Worm (Caenorhabditis elegans) whole organism, young adult: ENCODE measurements around the gene rab-7.
A peak's percentile ranks its signal among the peaks of the same experiment; 100 is the strongest.

Experiments
- B0336.3 ChIP-seq: fragments of 200-800 bp; sonication (Bioruptor generic); IDR thresholded peaks from 2 replicates; pipeline ENCODE4 v1.3.6; 2022; ENCODE audit warnings: missing genetic modification characterization, missing compliant biosample characterization
- C17E4.6 ChIP-seq: fragments of 200-800 bp; sonication (Bioruptor generic); IDR thresholded peaks from 2 replicates; pipeline ENCODE4 v1.3.6; 2022; ENCODE audit warnings: missing genetic modification reagents, missing genetic modification characterization, missing compliant biosample characterization
- D2030.7 ChIP-seq: fragments of 200-800 bp; sonication (Bioruptor generic); IDR thresholded peaks from 2 replicates; pipeline ENCODE4 v1.3.6; 2022; ENCODE audit warnings: missing genetic modification reagents, missing genetic modification characterization, missing compliant biosample characterization
- F33H1.4 ChIP-seq: fragments of 200-800 bp; sonication (Bioruptor generic); IDR thresholded peaks from 2 replicates; pipeline ENCODE4 v1.3.6; 2022; ENCODE audit warnings: missing genetic modification reagents, missing genetic modification characterization, missing compliant biosample characterization
- F37B4.10 ChIP-seq: fragments of 200-800 bp; sonication (Bioruptor generic); IDR thresholded peaks from 2 replicates; pipeline ENCODE4 v1.3.6; 2022; ENCODE audit warnings: missing genetic modification characterization, missing compliant biosample characterization
- K12H6.12 ChIP-seq: fragments of 200-800 bp; sonication (Bioruptor generic); optimal IDR thresholded peaks from 2 replicates; lab custom pipeline; 2018; ENCODE audit warnings: mild to moderate bottlenecking, missing genetic modification characterization, missing compliant biosample characterization
- Y53G8AR.9 ChIP-seq: fragments of 200-800 bp; sonication (Bioruptor generic); conservative IDR thresholded peaks from 2 replicates; pipeline ENCODE4 v1.3.6; 2022; ENCODE audit warnings: missing genetic modification reagents, missing genetic modification characterization, missing compliant biosample characterization
- akir-1 ChIP-seq: fragments of 200-800 bp; sonication (Bioruptor generic); optimal IDR thresholded peaks from 2 replicates; lab custom pipeline; 2018; ENCODE audit warnings: mild to moderate bottlenecking, missing genetic modification characterization, moderate library complexity, missing compliant biosample characterization
- ama-1 ChIP-seq, 3 experiments: fragments of 150-350 bp in 1 of 3; sonication (generic microtip) in 2 of 3; optimal IDR thresholded peaks; 2 replicates each; lab custom pipeline; 2014 to 2018; ENCODE audit warnings: missing biosample characterization in 2 of 3, missing genetic modification characterization in 2 of 3, missing genetic modification reagents in 2 of 3
- aptf-2 ChIP-seq: fragments of 200-800 bp; sonication (Bioruptor generic); conservative IDR thresholded peaks from 2 replicates; pipeline ENCODE4 v1.3.6; 2022; ENCODE audit warnings: missing genetic modification reagents, missing genetic modification characterization, missing compliant biosample characterization
- atf-7 ChIP-seq: sonication (generic microtip); optimal IDR thresholded peaks from 2 replicates; lab custom pipeline; 2017; ENCODE audit warnings: mild to moderate bottlenecking, missing genetic modification characterization, missing compliant biosample characterization
- attf-6 ChIP-seq: fragments of 200-800 bp; sonication (Bioruptor generic); IDR thresholded peaks from 2 replicates; pipeline ENCODE4 v1.3.6; 2022; ENCODE audit warnings: missing genetic modification reagents, missing genetic modification characterization, missing compliant biosample characterization
- ccch-3 ChIP-seq: fragments of 200-800 bp; sonication (Bioruptor generic); optimal IDR thresholded peaks from 2 replicates; lab custom pipeline; 2018; ENCODE audit warnings: mild to moderate bottlenecking, missing genetic modification characterization, missing compliant biosample characterization
- cebp-1 ChIP-seq, 2 experiments: fragments of 200-800 bp in 1 of 2; sonication (Bioruptor generic) in 1 of 2; sonication (generic microtip) in 1 of 2; IDR thresholded peaks in 1 of 2; optimal IDR thresholded peaks in 1 of 2; 2 replicates each; pipeline versions ENCODE4 v1.3.6 to Lab custom; 2017 to 2022; ENCODE audit warnings: missing compliant biosample characterization in 2 of 2, missing genetic modification characterization in 2 of 2, mild to moderate bottlenecking in 1 of 2, missing genetic modification reagents in 1 of 2, moderate library complexity in 1 of 2
- dox-1 ChIP-seq: fragments of 200-800 bp; sonication (Bioruptor generic); IDR thresholded peaks from 2 replicates; pipeline ENCODE4 v1.3.6; 2022; ENCODE audit warnings: missing genetic modification reagents, missing genetic modification characterization, missing compliant biosample characterization
- dpff-1 ChIP-seq: sonication (generic microtip); optimal IDR thresholded peaks from 2 replicates; lab custom pipeline; 2017; ENCODE audit warnings: mild to moderate bottlenecking, missing genetic modification characterization, missing compliant biosample characterization
- dpl-1 ChIP-seq: fragments of 150-350 bp; optimal IDR thresholded peaks from 2 replicates; lab custom pipeline; 2014; ENCODE audit warnings: missing biosample characterization, missing genetic modification reagents, missing genetic modification characterization
- efl-1 ChIP-seq: fragments of 150-350 bp; optimal IDR thresholded peaks from 2 replicates; lab custom pipeline; 2014; ENCODE audit warnings: missing biosample characterization, missing genetic modification reagents, missing genetic modification characterization
- egl-18 ChIP-seq: fragments of 200-800 bp; sonication (Bioruptor generic); IDR thresholded peaks from 2 replicates; pipeline ENCODE4 v1.3.6; 2022; ENCODE audit warnings: missing genetic modification reagents, missing genetic modification characterization, missing compliant biosample characterization
- egl-44 ChIP-seq: fragments of 200-800 bp; sonication (Bioruptor generic); IDR thresholded peaks from 2 replicates; pipeline ENCODE4 v1.3.6; 2022; ENCODE audit warnings: missing genetic modification reagents, missing genetic modification characterization, missing compliant biosample characterization
- ets-4 ChIP-seq: fragments of 200-800 bp; sonication (Bioruptor generic); optimal IDR thresholded peaks from 2 replicates; lab custom pipeline; 2018; ENCODE audit warnings: mild to moderate bottlenecking, missing genetic modification characterization, missing compliant biosample characterization
- fkh-3 ChIP-seq: sonication (generic microtip); optimal IDR thresholded peaks from 2 replicates; lab custom pipeline; 2016; ENCODE audit warnings: mild to moderate bottlenecking, missing genetic modification characterization, missing compliant biosample characterization
- gei-17 ChIP-seq: fragments of 200-800 bp; sonication (Bioruptor generic); optimal IDR thresholded peaks from 2 replicates; lab custom pipeline; 2018; ENCODE audit warnings: mild to moderate bottlenecking, missing genetic modification characterization, missing compliant biosample characterization
- hlh-26 ChIP-seq: fragments of 200-800 bp; sonication (Bioruptor generic); conservative IDR thresholded peaks from 2 replicates; pipeline ENCODE4 v1.3.6; 2022; ENCODE audit warnings: missing genetic modification reagents, missing genetic modification characterization, missing compliant biosample characterization
- hrde-1 ChIP-seq: sonication (generic microtip); optimal IDR thresholded peaks from 2 replicates; lab custom pipeline; 2016; ENCODE audit warnings: missing genetic modification characterization, mild to moderate bottlenecking, missing compliant biosample characterization, moderate library complexity, missing genotype, missing genetic modification reagents, borderline replicate concordance
- hsf-1 ChIP-seq: fragments of 200-800 bp; sonication (Bioruptor generic); IDR thresholded peaks from 2 replicates; pipeline ENCODE4 v1.3.6; 2022; ENCODE audit warnings: missing genetic modification reagents, missing genetic modification characterization, missing compliant biosample characterization
- lin-26 ChIP-seq: fragments of 200-800 bp; sonication (Bioruptor generic); IDR thresholded peaks from 2 replicates; pipeline ENCODE4 v1.3.6; 2022; ENCODE audit warnings: missing genetic modification reagents, missing genetic modification characterization, missing compliant biosample characterization
- lin-54 ChIP-seq: fragments of 200-800 bp; sonication (Bioruptor generic); optimal IDR thresholded peaks from 2 replicates; lab custom pipeline; 2018; ENCODE audit warnings: mild to moderate bottlenecking, missing genetic modification characterization, missing compliant biosample characterization
- lsy-27 ChIP-seq: sonication (generic microtip); optimal IDR thresholded peaks from 2 replicates; lab custom pipeline; 2017; ENCODE audit warnings: missing genetic modification characterization, mild to moderate bottlenecking, missing compliant biosample characterization, antibody characterized with exemption, missing genotype, borderline replicate concordance; ENCODE audit not compliant: insufficient read depth
- madf-8 ChIP-seq: fragments of 200-800 bp; sonication (Bioruptor generic); conservative IDR thresholded peaks from 2 replicates; pipeline ENCODE4 v1.3.6; 2022; ENCODE audit warnings: missing genetic modification reagents, missing genetic modification characterization, missing compliant biosample characterization
- nfyb-1 ChIP-seq: fragments of 200-800 bp; sonication (Bioruptor generic); IDR thresholded peaks from 2 replicates; pipeline ENCODE4 v1.3.6; 2022; ENCODE audit warnings: missing genetic modification reagents, missing genetic modification characterization, missing compliant biosample characterization
- nhr-120 ChIP-seq: fragments of 200-800 bp; sonication (Bioruptor generic); IDR thresholded peaks from 2 replicates; pipeline ENCODE4 v1.3.6; 2022; ENCODE audit warnings: missing genetic modification characterization, missing compliant biosample characterization
- nhr-179 ChIP-seq: sonication (generic microtip); optimal IDR thresholded peaks from 2 replicates; lab custom pipeline; 2016; ENCODE audit warnings: mild to moderate bottlenecking, missing genetic modification characterization, missing compliant biosample characterization
- nhr-80 ChIP-seq: sonication (generic microtip); optimal IDR thresholded peaks from 2 replicates; lab custom pipeline; 2016; ENCODE audit warnings: missing genetic modification characterization, missing compliant biosample characterization
- nhr-90 ChIP-seq: sonication (generic microtip); optimal IDR thresholded peaks from 2 replicates; lab custom pipeline; 2016; ENCODE audit warnings: missing genotype, mild to moderate bottlenecking, missing genetic modification characterization, missing compliant biosample characterization
- pbrm-1 ChIP-seq: fragments of 200-800 bp; sonication (Bioruptor generic); IDR thresholded peaks from 2 replicates; pipeline ENCODE4 v1.3.6; 2022; ENCODE audit warnings: missing genetic modification reagents, missing genetic modification characterization, missing compliant biosample characterization
- rec-8 ChIP-seq, 2 experiments: sonication (generic microtip); optimal IDR thresholded peaks; 2 replicates each; lab custom pipeline; 2016; ENCODE audit warnings: mild to moderate bottlenecking in 2 of 2, missing genetic modification characterization in 2 of 2, missing genetic modification reagents in 2 of 2, missing genotype in 2 of 2, missing biosample characterization in 1 of 2, missing compliant biosample characterization in 1 of 2, moderate library complexity in 1 of 2
- repo-1 ChIP-seq: sonication (generic microtip); optimal IDR thresholded peaks from 2 replicates; lab custom pipeline; 2017; ENCODE audit warnings: mild to moderate bottlenecking, missing genetic modification characterization, missing compliant biosample characterization
- snpc-1.3 ChIP-seq: sonication (generic microtip); optimal IDR thresholded peaks from 2 replicates; lab custom pipeline; 2017; ENCODE audit warnings: missing genetic modification characterization, mild to moderate bottlenecking, missing compliant biosample characterization, antibody characterized with exemption, moderate library complexity, missing genotype, missing genetic modification reagents; ENCODE audit not compliant: insufficient read depth
- sptf-2 ChIP-seq: fragments of 200-800 bp; sonication (Bioruptor generic); optimal IDR thresholded peaks from 2 replicates; lab custom pipeline; 2018; ENCODE audit warnings: mild to moderate bottlenecking, missing genetic modification characterization, missing compliant biosample characterization
- zim-3 ChIP-seq: sonication (generic microtip); optimal IDR thresholded peaks from 2 replicates; lab custom pipeline; 2017; ENCODE audit warnings: mild to moderate bottlenecking, missing genetic modification characterization, moderate library complexity, missing compliant biosample characterization
- ztf-25 ChIP-seq: fragments of 200-800 bp; sonication (Bioruptor generic); IDR thresholded peaks from 2 replicates; pipeline ENCODE4 v1.3.6; 2022; ENCODE audit warnings: missing genetic modification reagents, missing genetic modification characterization, missing compliant biosample characterization
- ztf-3 ChIP-seq: fragments of 200-800 bp; sonication (Bioruptor generic); optimal IDR thresholded peaks from 2 replicates; lab custom pipeline; 2018; ENCODE audit warnings: mild to moderate bottlenecking, missing genetic modification characterization, missing compliant biosample characterization
- ztf-6 ChIP-seq: fragments of 200-800 bp; sonication (Bioruptor generic); IDR thresholded peaks from 2 replicates; pipeline ENCODE4 v1.3.6; 2022; ENCODE audit warnings: missing genetic modification reagents, missing genetic modification characterization, missing compliant biosample characterization

Gene rab-7

ce11 chrII:11968275-11968674 is 1.5 kb upstream of the rab-7 start, which contains the start of gene mex-1 (continued):
- no peak for TF ChIP-seq nhr-179
- TF ChIP-seq F37B4.10 (GFP tag; lab: Robert Waterston, UW): 0 out of 2 replicates have a peak, but pooled peaks have one; percentile 32
- peak; percentile 90 for TF ChIP-seq dox-1 (GFP tag; lab: Robert Waterston, UW)
- peak; percentile 28 for TF ChIP-seq lsy-27 (tag; lab: Kevin White, UChicago)
- no peak for TF ChIP-seq cebp-1 (GFP tag; IDR thresholded peaks at IDR 0.05; lab: Robert Waterston, UW)
- no peak for TF ChIP-seq cebp-1 (tag; optimal IDR thresholded peaks at IDR 0.05; lab: Kevin White, UChicago)
- TF ChIP-seq nhr-120 (GFP tag; lab: Robert Waterston, UW): no peak
- TF ChIP-seq ztf-6: no peak
- TF ChIP-seq nfyb-1 (GFP tag; lab: Robert Waterston, UW): peak; percentile 85; the same call in 1 of the 2 replicates
- no peak for TF ChIP-seq ccch-3
- TF ChIP-seq ztf-3 (GFP tag; lab: Kevin White, UChicago): no peak
- TF ChIP-seq zim-3 (tag; lab: Kevin White, UChicago): no peak
- TF ChIP-seq, all 124 proteins: peak for 47

- TF ChIP-seq dpff-1 (tag; lab: Kevin White, UChicago) (no peak), aptf-2 (GFP tag; lab: Robert Waterston, UW) (peak; percentile 79), hsf-1 (GFP tag; lab: Robert Waterston, UW) (0 out of 2 replicates have a peak, but pooled peaks have one; percentile 46), atf-7 (tag; lab: Kevin White, UChicago) (peak; percentile 70), C17E4.6 (peak; percentile 60; the same call in 1 of the 2 replicates), ztf-25 (GFP tag; lab: Robert Waterston, UW) (peak; percentile 82; the same call in 1 of the 2 replicates), ama-1 (optimal IDR thresholded peaks at IDR 0.05; lab: Kevin White, UChicago) (no peak), ama-1 (GFP tag; optimal IDR thresholded peaks at IDR 0.05; lab: Kevin White, UChicago) (no peak), rec-8 (tag; optimal IDR thresholded peaks at IDR 0.05; lab: Kevin White, UChicago) (peak in 1 of 2 experiments; percentile 32), hrde-1 (tag; lab: Kevin White, UChicago) (no peak), nhr-90 (peak; percentile 79), egl-18 (GFP tag; lab: Robert Waterston, UW) (0 out of 2 replicates have a peak, but pooled peaks have one; percentile 51), B0336.3 (GFP tag; lab: Robert Waterston, UW) (peak; percentile 51; the same call in 1 of the 2 replicates), nhr-80 (tag; lab: Kevin White, UChicago) (peak; percentile 94), dpl-1 (GFP tag; lab: Kevin White, UChicago) (peak; percentile 25), egl-44 (peak; percentile 49; the same call in 1 of the 2 replicates), hlh-26 (no peak), pbrm-1 (GFP tag; lab: Robert Waterston, UW) (peak; percentile 92), gei-17 (GFP tag; lab: Kevin White, UChicago) (peak; percentile 10), nhr-179 (no peak), efl-1 (GFP tag; lab: Kevin White, UChicago) (peak; percentile 58), F37B4.10 (GFP tag; lab: Robert Waterston, UW) (no peak), K12H6.12 (tag; lab: Kevin White, UChicago) (peak; percentile 97), repo-1 (tag; lab: Kevin White, UChicago) (peak; percentile 46), F33H1.4 (GFP tag; lab: Robert Waterston, UW) (peak; percentile 73), lin-54 (GFP tag; lab: Kevin White, UChicago) (peak; percentile 78), snpc-1.3 (tag; lab: Kevin White, UChicago) (no peak), akir-1 (GFP tag; lab: Kevin White, UChicago) (peak; percentile 14), fkh-3 (no peak), Y53G8AR.9 (GFP tag; lab: Robert Waterston, UW) (peak; percentile 85), lin-26 (peak; percentile 77), attf-6 (GFP tag; lab: Robert Waterston, UW) (no peak), ets-4 (GFP tag; lab: Kevin White, UChicago) (no peak), D2030.7 (peak; percentile 79), sptf-2 (GFP tag; lab: Kevin White, UChicago) (no peak), madf-8 (GFP tag; lab: Robert Waterston, UW) (no peak)
These were observed 886 bp upstream of the rab-7 start, which contains the start of gene W03C9.5 for ce11 chrII:11967507-11968127. TSS of gene W03C9.5 (minus strand) at chrII:11967544.
